Worm (Caenorhabditis elegans): ENCODE measurements around the gene dpy-9.

- TF ChIP-seq nhr-12 (tag; optimal IDR thresholded peaks at IDR 0.05) (no peak), nhr-28 (tag; optimal IDR thresholded peaks at IDR 0.05) (no peak), pha-4 (tag; optimal IDR thresholded peaks at IDR 0.05) (peak; percentile 26), fkh-10 (GFP tag; optimal IDR thresholded peaks at IDR 0.05) (no peak), elt-1 (tag; optimal IDR thresholded peaks at IDR 0.05) (no peak), aly-2 (tag; optimal IDR thresholded peaks at IDR 0.05) (no peak), lin-39 (tag; optimal IDR thresholded peaks at IDR 0.05) (no peak), ztf-11 (tag; optimal IDR thresholded peaks at IDR 0.05) (no peak), egl-5 (tag; optimal IDR thresholded peaks at IDR 0.05) (no peak), lsy-12 (tag; optimal IDR thresholded peaks at IDR 0.05) (no peak)
Measured at ce11 chrIV:264182-264709, 5.2 kb upstream of the dpy-9 start, which contains the start of gene pat-6.

Data from whole organism, L3 larva.